Worm (Caenorhabditis elegans) whole organism, L3 larva: ENCODE results near the gene srg-53.

Experiments
- R02D3.7 ChIP-seq: fragments of 150-350 bp; optimal IDR thresholded peaks from 2 replicates; lab custom pipeline; 2014; ENCODE audit warnings: missing biosample characterization, missing genetic modification characterization
- egl-5 ChIP-seq: fragments of 150-350 bp; optimal IDR thresholded peaks from 2 replicates; lab custom pipeline; 2017; ENCODE audit warnings: missing biosample characterization, missing genetic modification reagents, missing genetic modification characterization, inconsistent platforms
- elt-1 ChIP-seq: fragments of 150-350 bp; optimal IDR thresholded peaks from 2 replicates; lab custom pipeline; 2014; ENCODE audit warnings: missing biosample characterization, missing genetic modification characterization
- elt-2 ChIP-seq: sonication (generic microtip); optimal IDR thresholded peaks from 2 replicates; lab custom pipeline; 2016; ENCODE audit warnings: missing genetic modification reagents, mild to moderate bottlenecking, missing genetic modification characterization, missing compliant biosample characterization
- elt-3 ChIP-seq, 3 experiments: fragments of 150-350 bp in 1 of 3; sonication (generic microtip) in 2 of 3; optimal IDR thresholded peaks; 2 replicates in 2 of 3; 4 replicates in 1 of 3; lab custom pipeline; 2014 to 2017; ENCODE audit warnings: missing biosample characterization in 3 of 3, missing genetic modification characterization in 3 of 3
- eor-1 ChIP-seq, 2 experiments: fragments of 150-350 bp; optimal IDR thresholded peaks; 2 replicates each; lab custom pipeline; 2014 to 2018; ENCODE audit warnings: missing biosample characterization in 2 of 2, missing genetic modification characterization in 2 of 2
- fkh-10 ChIP-seq: sonication (generic microtip); optimal IDR thresholded peaks from 2 replicates; lab custom pipeline; 2017; ENCODE audit warnings: missing biosample characterization, missing genetic modification reagents, missing genetic modification characterization
- fkh-2 ChIP-seq: fragments of 150-350 bp; optimal IDR thresholded peaks from 2 replicates; lab custom pipeline; 2014; ENCODE audit warnings: missing biosample characterization, missing genetic modification reagents, missing genetic modification characterization
- fos-1 ChIP-seq: fragments of 150-350 bp; optimal IDR thresholded peaks from 2 replicates; lab custom pipeline; 2014; ENCODE audit warnings: missing biosample characterization, missing genetic modification characterization
- jun-1 ChIP-seq: fragments of 150-350 bp; optimal IDR thresholded peaks from 2 replicates; lab custom pipeline; 2014; ENCODE audit warnings: missing biosample characterization, missing genetic modification reagents, missing genetic modification characterization
- lin-15B ChIP-seq: fragments of 150-350 bp; optimal IDR thresholded peaks from 2 replicates; lab custom pipeline; 2014; ENCODE audit warnings: missing biosample characterization, missing genetic modification characterization
- lin-39 ChIP-seq: fragments of 150-350 bp; optimal IDR thresholded peaks from 2 replicates; lab custom pipeline; 2018; ENCODE audit warnings: missing biosample characterization, missing genetic modification reagents, missing genetic modification characterization
- lsy-12 ChIP-seq: sonication (generic microtip); optimal IDR thresholded peaks from 2 replicates; lab custom pipeline; 2016; ENCODE audit warnings: mild to moderate bottlenecking, missing genetic modification characterization, missing compliant biosample characterization
- nfya-1 ChIP-seq: sonication (generic microtip); optimal IDR thresholded peaks from 2 replicates; lab custom pipeline; 2017; ENCODE audit warnings: missing genetic modification characterization, mild to moderate bottlenecking, missing compliant biosample characterization, antibody characterized with exemption, moderate library complexity; ENCODE audit not compliant: insufficient read depth
- nhr-23 ChIP-seq: fragments of 150-350 bp; optimal IDR thresholded peaks from 2 replicates; lab custom pipeline; 2014; ENCODE audit warnings: missing biosample characterization, missing genetic modification reagents, missing genetic modification characterization
- nhr-43 ChIP-seq: sonication (generic microtip); optimal IDR thresholded peaks from 2 replicates; lab custom pipeline; 2016; ENCODE audit warnings: mild to moderate bottlenecking, missing genetic modification characterization, missing compliant biosample characterization; ENCODE audit not compliant: poor library complexity, severe bottlenecking
- pqm-1 ChIP-seq: fragments of 150-350 bp; optimal IDR thresholded peaks from 2 replicates; lab custom pipeline; 2017; ENCODE audit warnings: missing biosample characterization, missing genetic modification characterization, inconsistent platforms
- sea-2 ChIP-seq: fragments of 150-350 bp; sonication (generic microtip); optimal IDR thresholded peaks from 4 replicates; lab custom pipeline; 2014; ENCODE audit warnings: missing biosample characterization, missing genetic modification reagents, missing genetic modification characterization
- snpc-4 ChIP-seq: fragments of 150-350 bp; optimal IDR thresholded peaks from 2 replicates; lab custom pipeline; 2014; ENCODE audit warnings: missing biosample characterization, missing genetic modification characterization
- unc-39 ChIP-seq: sonication (generic microtip); optimal IDR thresholded peaks from 4 replicates; lab custom pipeline; 2017; ENCODE audit warnings: missing biosample characterization, missing genetic modification characterization
- unc-62 ChIP-seq: fragments of 150-350 bp; sonication (generic microtip); optimal IDR thresholded peaks from 4 replicates; lab custom pipeline; 2014; ENCODE audit warnings: missing biosample characterization, missing genetic modification reagents, missing genetic modification characterization
- zag-1 ChIP-seq: fragments of 150-350 bp; optimal IDR thresholded peaks from 2 replicates; lab custom pipeline; 2014; ENCODE audit warnings: missing biosample characterization, missing genetic modification characterization
- ztf-11 ChIP-seq: fragments of 150-350 bp; optimal IDR thresholded peaks from 2 replicates; lab custom pipeline; 2014; ENCODE audit warnings: missing biosample characterization, missing genetic modification characterization

The srg-53 gene

ce11 chrV:915716-916115 lies 36.4 kb downstream of the srg-53 start:
- no peak for TF ChIP-seq R02D3.7
- no peak for TF ChIP-seq nhr-43 (tag; lab: Kevin White, UChicago)
- TF ChIP-seq eor-1 (tag; optimal IDR thresholded peaks at IDR 0.05; lab: Kevin White, UChicago), result no peak
- no peak for TF ChIP-seq pqm-1 (tag; lab: Kevin White, UChicago)
- no peak for TF ChIP-seq nfya-1 (tag; lab: Kevin White, UChicago)

DNA sequence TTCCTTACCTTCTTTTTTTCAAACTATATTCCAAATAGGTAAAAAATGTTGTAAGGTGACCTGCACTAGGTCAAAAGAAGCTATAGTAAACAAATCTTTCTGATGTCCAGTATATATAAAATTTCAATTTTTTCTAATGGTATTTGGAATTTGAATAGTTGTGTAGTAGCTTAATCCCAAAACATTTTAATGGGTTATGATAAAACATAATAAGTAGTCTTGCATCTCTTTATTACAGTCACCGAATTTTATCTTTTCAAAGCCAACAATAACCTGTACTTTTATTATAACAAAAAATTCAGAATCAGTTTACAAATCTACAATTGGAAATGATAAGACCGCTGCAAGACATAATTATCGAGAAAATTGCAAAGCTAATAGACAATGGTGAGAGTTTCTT lies 38.2 kb downstream of the srg-53 start, which contains the start of gene H24K24.2:
H24K24.2 (plus strand) TSS at position 301 of the 400 bp plus-strand sequence.
- TF ChIP-seq snpc-4 (tag; lab: Kevin White, UChicago) (no peak), lsy-12 (tag; lab: Kevin White, UChicago) (no peak), pqm-1 (tag; lab: Kevin White, UChicago) (no peak), fkh-10 (GFP tag; lab: Kevin White, UChicago) (no peak), elt-3 (tag; optimal IDR thresholded peaks at IDR 0.05; lab: Kevin White, UChicago) (no peak), fkh-2 (tag; lab: Kevin White, UChicago) (no peak), lin-39 (no peak), fos-1 (tag; lab: Kevin White, UChicago) (no peak), ztf-11 (tag; lab: Kevin White, UChicago) (no peak), jun-1 (tag; lab: Kevin White, UChicago) (no peak), elt-2 (no peak), nfya-1 (tag; lab: Kevin White, UChicago) (no peak), unc-62 (no peak), nhr-23 (tag; lab: Kevin White, UChicago) (no peak), egl-5 (no peak), sea-2 (no peak), elt-1 (tag; lab: Kevin White, UChicago) (no peak), zag-1 (tag; lab: Kevin White, UChicago) (no peak), unc-39 (no peak), lin-15B (tag; lab: Kevin White, UChicago) (no peak)
